Worm (Caenorhabditis elegans) whole organism, L4 larva: Measurements from ENCODE around the gene R05G9.3.

Source experiments
- Y5F2A.4 ChIP-seq: fragments of 200-800 bp; sonication (Bioruptor generic); optimal IDR thresholded peaks from 2 replicates; lab custom pipeline; 2018; ENCODE audit warnings: mild to moderate bottlenecking, missing genetic modification characterization, missing compliant biosample characterization
- daf-16 ChIP-seq, 3 experiments: sonication (generic microtip); optimal IDR thresholded peaks; 2 replicates each; lab custom pipeline; 2016 to 2017; ENCODE audit warnings: missing genetic modification characterization in 3 of 3, missing genetic modification reagents in 3 of 3, mild to moderate bottlenecking in 2 of 3, missing compliant biosample characterization in 2 of 3, missing biosample characterization in 1 of 3, moderate library complexity in 1 of 3
- nhr-28 ChIP-seq: fragments of 150-350 bp; optimal IDR thresholded peaks from 2 replicates; lab custom pipeline; 2014; ENCODE audit warnings: missing biosample characterization, missing genetic modification characterization
- zag-1 ChIP-seq: fragments of 150-350 bp; optimal IDR thresholded peaks from 2 replicates; lab custom pipeline; 2014; ENCODE audit warnings: missing biosample characterization, missing genetic modification characterization

DNA sequence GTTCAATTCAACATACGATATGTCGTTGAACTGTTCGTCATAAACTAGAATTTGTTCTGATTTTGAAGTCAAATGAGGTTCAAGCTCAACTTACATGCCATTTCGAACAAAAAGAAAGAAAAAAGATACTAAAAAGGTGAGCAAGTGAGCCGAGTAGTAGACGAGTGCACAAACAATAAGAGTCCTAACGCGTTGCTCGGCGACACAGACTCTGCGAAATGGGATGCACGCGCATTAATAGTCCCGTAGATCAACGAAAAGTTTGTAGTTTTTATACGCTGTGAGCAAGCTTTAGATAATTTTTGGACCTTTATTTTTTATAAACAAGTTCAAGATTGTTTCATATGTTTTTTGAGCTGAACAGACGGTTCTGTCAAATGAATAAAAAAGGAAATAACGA is 27.3 kb upstream of the R05G9.3 start, which contains the start of gene C56E6.4:
- TF ChIP-seq zag-1 (tag; lab: Kevin White, UChicago), result no peak
- no peak for TF ChIP-seq daf-16 (GFP tag; optimal IDR thresholded peaks at IDR 0.05; lab: Kevin White, UChicago)
- TF ChIP-seq daf-16 (tag; optimal IDR thresholded peaks at IDR 0.05; lab: Kevin White, UChicago), result no peak
- TF ChIP-seq Y5F2A.4 (GFP tag; lab: Kevin White, UChicago), result no peak
- no peak for TF ChIP-seq nhr-28
